Worm (Caenorhabditis elegans): Measurements from ENCODE around the gene F58B4.6.

- no peak for TF ChIP-seq nhr-11 (tag; optimal IDR thresholded peaks at IDR 0.05)
- TF ChIP-seq lin-13 (GFP tag; optimal IDR thresholded peaks at IDR 0.05), result no peak
- no peak for TF ChIP-seq C34F6.9 (tag; optimal IDR thresholded peaks at IDR 0.05)
- no peak for TF ChIP-seq nhr-10 (tag; optimal IDR thresholded peaks at IDR 0.05)
Measured at ce11 chrV:10921747-10922146, 3.1 kb upstream of the F58B4.6 start, which contains the start of gene nas-31.

Measured in whole organism, L2 larva.